Worm (Caenorhabditis elegans) whole organism, midembryonic: ENCODE results near the gene Y43F8C.9.

Experiments
- T22C8.4 ChIP-seq: fragments of 200-800 bp; sonication (Bioruptor generic); IDR thresholded peaks from 2 replicates; pipeline ENCODE4 v1.3.6; 2022; ENCODE audit warnings: missing genetic modification characterization, missing compliant biosample characterization
- cog-1 ChIP-seq: sonication (generic microtip); optimal IDR thresholded peaks from 2 replicates; lab custom pipeline; 2016; ENCODE audit warnings: missing genetic modification characterization, missing compliant biosample characterization
- flt-1 ChIP-seq: fragments of 200-800 bp; sonication (Bioruptor generic); IDR thresholded peaks from 2 replicates; pipeline ENCODE4 v1.3.6; 2022; ENCODE audit warnings: missing genetic modification characterization, missing compliant biosample characterization
- klf-2 ChIP-seq: fragments of 200-800 bp; sonication (Bioruptor generic); conservative IDR thresholded peaks from 2 replicates; pipeline ENCODE4 v1.3.6; 2022; ENCODE audit warnings: missing genetic modification reagents, missing genetic modification characterization, missing compliant biosample characterization
- med-1 ChIP-seq: sonication (generic microtip); optimal IDR thresholded peaks from 2 replicates; lab custom pipeline; 2017; ENCODE audit warnings: missing genetic modification characterization, mild to moderate bottlenecking, missing compliant biosample characterization, antibody characterized with exemption, missing genetic modification reagents; ENCODE audit not compliant: insufficient read depth
- ref-1 ChIP-seq: fragments of 200-800 bp; sonication (Bioruptor generic); conservative IDR thresholded peaks from 2 replicates; pipeline ENCODE4 v1.3.6; 2022; ENCODE audit warnings: missing genetic modification reagents, missing genetic modification characterization, missing compliant biosample characterization
- tab-1 ChIP-seq: fragments of 200-800 bp; sonication (Bioruptor generic); IDR thresholded peaks from 2 replicates; pipeline ENCODE4 v1.3.6; 2022; ENCODE audit warnings: missing genetic modification characterization, missing compliant biosample characterization
- ztf-23 ChIP-seq: fragments of 200-800 bp; sonication (Bioruptor generic); IDR thresholded peaks from 2 replicates; pipeline ENCODE4 v1.3.6; 2022; ENCODE audit warnings: missing genetic modification reagents, missing genetic modification characterization, missing compliant biosample characterization
- ztf-29 ChIP-seq: fragments of 200-800 bp; sonication (Bioruptor generic); IDR thresholded peaks from 2 replicates; pipeline ENCODE4 v1.3.6; 2022; ENCODE audit warnings: missing genetic modification reagents, missing genetic modification characterization, missing compliant biosample characterization

DNA sequence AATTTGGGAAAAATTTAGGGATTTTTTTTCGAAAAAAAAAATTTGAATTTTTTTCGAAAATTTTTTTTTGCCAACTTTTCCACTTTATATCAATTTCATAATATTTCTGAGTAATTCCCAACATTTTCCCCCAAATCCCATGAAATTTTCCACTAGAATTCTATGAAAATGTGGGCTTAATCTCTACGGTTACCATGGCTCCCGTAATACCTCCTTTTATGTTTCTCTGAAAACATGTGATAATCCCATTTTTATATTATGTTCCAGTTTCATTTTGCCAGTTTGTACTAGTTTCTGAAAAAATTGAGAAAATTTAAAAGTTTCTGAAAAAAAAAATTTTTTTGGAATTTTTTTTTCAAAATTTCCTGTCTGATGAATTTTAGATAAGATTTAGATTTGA lies 22.3 kb downstream of the Y43F8C.9 start:
- TF ChIP-seq ztf-29 (no peak), klf-2 (no peak), med-1 (GFP tag; lab: Kevin White, UChicago) (no peak), flt-1 (no peak), T22C8.4 (GFP tag; lab: Robert Waterston, UW) (no peak), ref-1 (GFP tag; lab: Robert Waterston, UW) (no peak), ztf-23 (no peak), cog-1 (no peak), tab-1 (no peak)
